Worm (Caenorhabditis elegans) whole organism, late embryonic: Measurements from ENCODE around the gene oig-4.
A peak's percentile ranks its signal among the peaks of the same experiment; 100 is the strongest.

Source experiments
- C38D4.7 ChIP-seq: fragments of 200-800 bp; sonication (Bioruptor generic); optimal IDR thresholded peaks from 2 replicates; lab custom pipeline; 2018; ENCODE audit warnings: mild to moderate bottlenecking, missing genetic modification characterization, moderate library complexity, missing compliant biosample characterization
- F13H6.1 ChIP-seq: sonication (generic microtip); optimal IDR thresholded peaks from 2 replicates; lab custom pipeline; 2016; ENCODE audit warnings: missing genetic modification characterization, missing compliant biosample characterization
- Y22D7AL.16 ChIP-seq: sonication (generic microtip); optimal IDR thresholded peaks from 2 replicates; lab custom pipeline; 2016; ENCODE audit warnings: missing genetic modification characterization, missing compliant biosample characterization
- ahr-1 ChIP-seq: sonication (generic microtip); optimal IDR thresholded peaks from 2 replicates; lab custom pipeline; 2016; ENCODE audit warnings: missing genetic modification characterization, missing compliant biosample characterization
- ceh-19 ChIP-seq: fragments of 200-800 bp; sonication (Bioruptor generic); optimal IDR thresholded peaks from 2 replicates; lab custom pipeline; 2018; ENCODE audit warnings: mild to moderate bottlenecking, missing genetic modification characterization, missing compliant biosample characterization
- ceh-2 ChIP-seq: sonication (generic microtip); optimal IDR thresholded peaks from 2 replicates; lab custom pipeline; 2016; ENCODE audit warnings: missing genotype, missing genetic modification characterization, missing compliant biosample characterization
- ceh-24 ChIP-seq: sonication (generic microtip); optimal IDR thresholded peaks from 2 replicates; lab custom pipeline; 2016; ENCODE audit warnings: mild to moderate bottlenecking, missing genetic modification characterization, missing compliant biosample characterization
- ceh-31 ChIP-seq: sonication (generic microtip); optimal IDR thresholded peaks from 2 replicates; lab custom pipeline; 2016; ENCODE audit warnings: missing genetic modification characterization, missing compliant biosample characterization
- ceh-34 ChIP-seq: sonication (generic microtip); optimal IDR thresholded peaks from 2 replicates; lab custom pipeline; 2016; ENCODE audit warnings: mild to moderate bottlenecking, missing genetic modification characterization, missing compliant biosample characterization
- ceh-45 ChIP-seq: fragments of 200-800 bp; sonication (Bioruptor generic); IDR thresholded peaks from 2 replicates; pipeline ENCODE4 v1.3.6; 2022; ENCODE audit warnings: missing genetic modification reagents, missing genetic modification characterization, missing compliant biosample characterization
- ceh-48 ChIP-seq: sonication (generic microtip); optimal IDR thresholded peaks from 2 replicates; lab custom pipeline; 2016; ENCODE audit warnings: missing genetic modification characterization, inconsistent platforms, missing compliant biosample characterization
- ceh-6 ChIP-seq: fragments of 200-800 bp; sonication (Bioruptor generic); optimal IDR thresholded peaks from 2 replicates; lab custom pipeline; 2018; ENCODE audit warnings: mild to moderate bottlenecking, missing genetic modification characterization, missing compliant biosample characterization
- ceh-9 ChIP-seq: sonication (generic microtip); optimal IDR thresholded peaks from 2 replicates; lab custom pipeline; 2016; ENCODE audit warnings: mild to moderate bottlenecking, missing genetic modification characterization, inconsistent platforms, missing compliant biosample characterization
- dve-1 ChIP-seq: sonication (generic microtip); optimal IDR thresholded peaks from 2 replicates; lab custom pipeline; 2017; ENCODE audit warnings: antibody characterized with exemption, mild to moderate bottlenecking, missing genetic modification characterization, missing compliant biosample characterization
- elt-2 ChIP-seq: sonication (generic microtip); optimal IDR thresholded peaks from 2 replicates; lab custom pipeline; 2016; ENCODE audit warnings: missing genetic modification reagents, missing genetic modification characterization, missing compliant biosample characterization
- elt-4 ChIP-seq: sonication (generic microtip); optimal IDR thresholded peaks from 2 replicates; lab custom pipeline; 2016; ENCODE audit warnings: missing genetic modification characterization, missing compliant biosample characterization
- ets-4 ChIP-seq: sonication (generic microtip); optimal IDR thresholded peaks from 2 replicates; lab custom pipeline; 2016; ENCODE audit warnings: missing genetic modification characterization, missing compliant biosample characterization
- eyg-1 ChIP-seq: sonication (generic microtip); optimal IDR thresholded peaks from 2 replicates; lab custom pipeline; 2016; ENCODE audit warnings: missing genotype, missing genetic modification characterization, missing compliant biosample characterization
- fax-1 ChIP-seq: sonication (generic microtip); optimal IDR thresholded peaks from 2 replicates; lab custom pipeline; 2016; ENCODE audit warnings: missing genotype, missing genetic modification characterization, missing compliant biosample characterization
- fkh-10 ChIP-seq: fragments of 150-350 bp; optimal IDR thresholded peaks from 2 replicates; lab custom pipeline; 2014; ENCODE audit warnings: missing biosample characterization, missing genetic modification reagents, missing genetic modification characterization
- fkh-6 ChIP-seq: sonication (generic microtip); optimal IDR thresholded peaks from 2 replicates; lab custom pipeline; 2016; ENCODE audit warnings: missing genetic modification characterization, missing compliant biosample characterization
- gmeb-2 ChIP-seq: sonication (generic microtip); optimal IDR thresholded peaks from 2 replicates; lab custom pipeline; 2016; ENCODE audit warnings: missing genetic modification characterization, inconsistent platforms, missing compliant biosample characterization
- hlh-13 ChIP-seq: fragments of 200-800 bp; sonication (Bioruptor generic); optimal IDR thresholded peaks from 2 replicates; lab custom pipeline; 2018; ENCODE audit warnings: mild to moderate bottlenecking, missing genetic modification characterization, missing compliant biosample characterization
- hlh-6 ChIP-seq: sonication (generic microtip); optimal IDR thresholded peaks from 2 replicates; lab custom pipeline; 2016; ENCODE audit warnings: missing genotype, missing genetic modification characterization, missing compliant biosample characterization
- hlh-8 ChIP-seq: sonication (generic microtip); optimal IDR thresholded peaks from 2 replicates; lab custom pipeline; 2016; ENCODE audit warnings: missing genotype, missing genetic modification characterization, missing compliant biosample characterization
- madf-2 ChIP-seq: sonication (generic microtip); optimal IDR thresholded peaks from 2 replicates; lab custom pipeline; 2017; ENCODE audit warnings: missing genetic modification characterization, missing compliant biosample characterization
- nhr-11 ChIP-seq: fragments of 150-350 bp; optimal IDR thresholded peaks from 2 replicates; lab custom pipeline; 2014; ENCODE audit warnings: missing biosample characterization, missing genetic modification characterization
- nhr-232 ChIP-seq: sonication (generic microtip); optimal IDR thresholded peaks from 2 replicates; lab custom pipeline; 2016; ENCODE audit warnings: missing genetic modification characterization, missing compliant biosample characterization
- odd-2 ChIP-seq: sonication (generic microtip); optimal IDR thresholded peaks from 2 replicates; lab custom pipeline; 2017; ENCODE audit warnings: antibody characterized with exemption, mild to moderate bottlenecking, missing genetic modification characterization, missing compliant biosample characterization
- pat-9 ChIP-seq: fragments of 200-800 bp; sonication (Bioruptor generic); optimal IDR thresholded peaks from 2 replicates; lab custom pipeline; 2018; ENCODE audit warnings: mild to moderate bottlenecking, missing genetic modification characterization, moderate library complexity, missing compliant biosample characterization
- pax-1 ChIP-seq: fragments of 150-350 bp; optimal IDR thresholded peaks from 2 replicates; lab custom pipeline; 2014; ENCODE audit warnings: missing biosample characterization, missing genetic modification characterization
- pha-2 ChIP-seq: sonication (generic microtip); optimal IDR thresholded peaks from 2 replicates; lab custom pipeline; 2017; ENCODE audit warnings: mild to moderate bottlenecking, missing genetic modification characterization, missing compliant biosample characterization
- ref-2 ChIP-seq: sonication (generic microtip); optimal IDR thresholded peaks from 2 replicates; lab custom pipeline; 2016; ENCODE audit warnings: missing genetic modification characterization, missing compliant biosample characterization
- rnt-1 ChIP-seq: sonication (generic microtip); optimal IDR thresholded peaks from 2 replicates; lab custom pipeline; 2016; ENCODE audit warnings: missing genetic modification characterization, missing compliant biosample characterization
- sdc-2 ChIP-seq: sonication (generic microtip); optimal IDR thresholded peaks from 2 replicates; lab custom pipeline; 2016; ENCODE audit warnings: missing genotype, missing genetic modification characterization, missing compliant biosample characterization
- sox-2 ChIP-seq: fragments of 200-800 bp; sonication (Bioruptor generic); IDR thresholded peaks from 2 replicates; pipeline ENCODE4 v1.3.6; 2022; ENCODE audit warnings: missing genetic modification reagents, missing genetic modification characterization, missing compliant biosample characterization
- syd-9 ChIP-seq: sonication (generic microtip); optimal IDR thresholded peaks from 2 replicates; lab custom pipeline; 2016; ENCODE audit warnings: mild to moderate bottlenecking, missing genetic modification characterization, moderate library complexity, missing compliant biosample characterization
- tbx-7 ChIP-seq: sonication (generic microtip); optimal IDR thresholded peaks from 2 replicates; lab custom pipeline; 2016; ENCODE audit warnings: missing genotype, missing genetic modification characterization, missing compliant biosample characterization
- unc-3 ChIP-seq, 2 experiments: fragments of 200-800 bp in 1 of 2; sonication (Bioruptor generic) in 1 of 2; sonication (generic microtip) in 1 of 2; conservative IDR thresholded peaks in 1 of 2; optimal IDR thresholded peaks in 1 of 2; 2 replicates each; pipeline versions ENCODE4 v1.3.6 to Lab custom; 2016 to 2022; ENCODE audit warnings: missing compliant biosample characterization in 2 of 2, missing genetic modification characterization in 2 of 2, missing genetic modification reagents in 1 of 2
- unc-42 ChIP-seq: sonication (generic microtip); optimal IDR thresholded peaks from 2 replicates; lab custom pipeline; 2016; ENCODE audit warnings: missing genotype, missing genetic modification characterization, missing compliant biosample characterization
- unc-55 ChIP-seq: sonication (generic microtip); optimal IDR thresholded peaks from 2 replicates; lab custom pipeline; 2017; ENCODE audit warnings: missing biosample characterization, missing genetic modification reagents, missing genetic modification characterization
- zip-5 ChIP-seq: sonication (generic microtip); optimal IDR thresholded peaks from 2 replicates; lab custom pipeline; 2016; ENCODE audit warnings: missing genetic modification characterization, missing compliant biosample characterization
- ztf-16 ChIP-seq: sonication (generic microtip); optimal IDR thresholded peaks from 2 replicates; lab custom pipeline; 2017; ENCODE audit warnings: missing genetic modification characterization, missing compliant biosample characterization

The oig-4 gene

DNA sequence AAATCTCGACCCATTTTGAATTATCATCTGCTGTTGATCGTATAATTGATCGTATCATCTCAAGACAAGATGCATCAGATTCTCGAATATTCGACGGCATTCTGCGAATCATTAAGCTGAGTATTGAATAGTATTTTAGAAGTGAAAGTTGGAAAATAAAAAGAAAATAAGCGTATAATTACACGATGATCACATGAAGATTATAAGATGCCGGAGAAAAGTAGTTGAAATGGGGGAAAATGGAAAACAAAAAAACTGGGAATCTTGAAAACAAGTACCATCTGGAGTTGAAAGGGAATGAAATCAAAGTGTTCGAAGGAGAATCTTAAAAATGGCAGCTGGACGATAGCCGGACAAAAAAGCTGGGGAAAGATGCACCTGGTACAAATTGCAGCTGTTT, 7.1 kb downstream of the oig-4 start, which contains the start of gene R07G3.8:
R07G3.8 (minus strand) TSS at position 101 of the 400 bp plus-strand sequence.
- TF ChIP-seq dve-1 (tag; lab: Kevin White, UChicago) (no peak), odd-2 (tag; lab: Kevin White, UChicago) (no peak), zip-5 (no peak), nhr-11 (tag; lab: Kevin White, UChicago) (no peak)

ce11 chrII:7621513-7621912, 8.2 kb downstream of the oig-4 start:
- TF ChIP-seq hlh-13 (GFP tag; lab: Kevin White, UChicago) = no peak
- no peak for TF ChIP-seq syd-9 (tag; lab: Kevin White, UChicago)
- TF ChIP-seq nhr-232 (tag; lab: Kevin White, UChicago) = no peak
- TF ChIP-seq ref-2 (tag; lab: Kevin White, UChicago) = peak; percentile 5
- peak; percentile 32 for TF ChIP-seq ceh-31
- TF ChIP-seq ceh-24 (tag; lab: Kevin White, UChicago) = no peak
- no peak for TF ChIP-seq gmeb-2
- TF ChIP-seq ztf-16 (tag; lab: Kevin White, UChicago) = no peak
- no peak for TF ChIP-seq fkh-6 (tag; lab: Kevin White, UChicago)
- peak; percentile 14 for TF ChIP-seq unc-42 (tag; lab: Kevin White, UChicago)
- no peak for TF ChIP-seq sox-2 (GFP tag; lab: Robert Waterston, UW)
- TF ChIP-seq fkh-10 (GFP tag; lab: Kevin White, UChicago) = no peak

ce11 chrII:7623466-7623865, 10.1 kb downstream of the oig-4 start:
- TF ChIP-seq ets-4 (tag; lab: Kevin White, UChicago) = no peak
- TF ChIP-seq ceh-34 (tag; lab: Kevin White, UChicago) = peak; percentile 45
- TF ChIP-seq elt-2 = peak; percentile 14
- TF ChIP-seq unc-55 = peak; percentile 54
- peak; percentile 10 for TF ChIP-seq pha-2 (tag; lab: Kevin White, UChicago)
- TF ChIP-seq unc-3 (GFP tag; conservative IDR thresholded peaks at IDR 0.05; lab: Robert Waterston, UW) = no peak
- no peak for TF ChIP-seq unc-3 (tag; optimal IDR thresholded peaks at IDR 0.05; lab: Kevin White, UChicago)

ce11 chrII:7624272-7624671, 10.9 kb downstream of the oig-4 start:
- TF ChIP-seq hlh-6 (tag; lab: Kevin White, UChicago) = no peak
- no peak for TF ChIP-seq sdc-2 (tag; lab: Kevin White, UChicago)
- TF ChIP-seq eyg-1 (tag; lab: Kevin White, UChicago) = no peak
- TF ChIP-seq tbx-7 (tag; lab: Kevin White, UChicago) = no peak
- TF ChIP-seq ceh-34 (tag; lab: Kevin White, UChicago) = no peak
- no peak for TF ChIP-seq ceh-6
- peak; percentile 14 for TF ChIP-seq hlh-8 (tag; lab: Kevin White, UChicago)
- peak; percentile 30 for TF ChIP-seq ceh-48 (tag; lab: Kevin White, UChicago)
- no peak for TF ChIP-seq unc-42 (tag; lab: Kevin White, UChicago)
- TF ChIP-seq C38D4.7 (GFP tag; lab: Kevin White, UChicago) = no peak
- no peak for TF ChIP-seq ahr-1 (tag; lab: Kevin White, UChicago)
- TF ChIP-seq ceh-19 = no peak
- no peak for TF ChIP-seq madf-2 (tag; lab: Kevin White, UChicago)
- TF ChIP-seq pax-1 (tag; lab: Kevin White, UChicago) = no peak
- TF ChIP-seq ceh-2 (tag; lab: Kevin White, UChicago) = no peak
- peak; percentile 15 for TF ChIP-seq ceh-31
- no peak for TF ChIP-seq pha-2 (tag; lab: Kevin White, UChicago)
- no peak for TF ChIP-seq ceh-45
- TF ChIP-seq F13H6.1 (tag; lab: Kevin White, UChicago) = no peak
- TF ChIP-seq ceh-9 (tag; lab: Kevin White, UChicago) = no peak
- TF ChIP-seq rnt-1 (tag; lab: Kevin White, UChicago) = no peak
- no peak for TF ChIP-seq fax-1
- no peak for TF ChIP-seq elt-4 (tag; lab: Kevin White, UChicago)
- TF ChIP-seq pat-9 (tag; lab: Kevin White, UChicago) = no peak
- TF ChIP-seq Y22D7AL.16 (tag; lab: Kevin White, UChicago) = no peak
